Fruit fly (Drosophila melanogaster) whole organism, prepupa: ENCODE results near the gene CG8312.

Experiments used
- Blimp-1 ChIP-seq: fragments of 200-800 bp; sonication (Bioruptor generic); optimal IDR thresholded peaks from 3 replicates; lab custom pipeline; 2017; ENCODE audit warnings: missing biosample characterization, missing genetic modification characterization, mild to moderate bottlenecking, moderate library complexity, missing genetic modification reagents
- CG10631 ChIP-seq: fragments of 200-800 bp; sonication (Bioruptor generic); optimal IDR thresholded peaks from 2 replicates; lab custom pipeline; 2016; ENCODE audit warnings: missing biosample characterization, missing genetic modification characterization
- CG10669 ChIP-seq: fragments of 200-800 bp; sonication (Bioruptor generic); optimal IDR thresholded peaks from 3 replicates; lab custom pipeline; 2018; ENCODE audit warnings: missing biosample characterization, mild to moderate bottlenecking, missing genetic modification characterization, moderate library complexity
- CG11294 ChIP-seq: fragments of 200-800 bp; sonication (Bioruptor generic); IDR thresholded peaks from 2 replicates; pipeline ENCODE4 v1.3.6; 2022; ENCODE audit warnings: missing biosample characterization, missing genetic modification characterization
- CG11762 ChIP-seq: fragments of 200-800 bp; sonication (Bioruptor generic); optimal IDR thresholded peaks from 3 replicates; lab custom pipeline; 2016; ENCODE audit warnings: missing biosample characterization, missing genetic modification characterization; ENCODE audit not compliant: insufficient read depth
- CG11902 ChIP-seq: fragments of 200-800 bp; sonication (Bioruptor generic); optimal IDR thresholded peaks from 3 replicates; lab custom pipeline; 2016; ENCODE audit warnings: missing biosample characterization, missing genetic modification characterization
- CG1621 ChIP-seq: fragments of 200-800 bp; sonication (Bioruptor generic); optimal IDR thresholded peaks from 3 replicates; lab custom pipeline; 2018; ENCODE audit warnings: missing biosample characterization, mild to moderate bottlenecking, missing genetic modification characterization
- CG16779 ChIP-seq: fragments of 200-800 bp; sonication (Bioruptor generic); optimal IDR thresholded peaks from 3 replicates; lab custom pipeline; 2017; ENCODE audit warnings: missing biosample characterization, mild to moderate bottlenecking, missing genetic modification characterization
- CG31627 ChIP-seq: fragments of 200-800 bp; sonication (Bioruptor generic); optimal IDR thresholded peaks from 3 replicates; lab custom pipeline; 2016; ENCODE audit warnings: missing biosample characterization, missing genetic modification characterization
- CG32006 ChIP-seq: fragments of 200-800 bp; sonication (Bioruptor generic); optimal IDR thresholded peaks from 3 replicates; lab custom pipeline; 2017; ENCODE audit warnings: missing biosample characterization, mild to moderate bottlenecking, missing genetic modification characterization
- CG34406 ChIP-seq: fragments of 200-800 bp; sonication (Bioruptor generic); optimal IDR thresholded peaks from 3 replicates; lab custom pipeline; 2016; ENCODE audit warnings: missing biosample characterization, missing genetic modification characterization
- CG3919 ChIP-seq: fragments of 200-800 bp; sonication (Bioruptor generic); optimal IDR thresholded peaks from 3 replicates; lab custom pipeline; 2016; ENCODE audit warnings: missing biosample characterization, missing genetic modification characterization
- CG4318 ChIP-seq: fragments of 200-800 bp; sonication (Bioruptor generic); optimal IDR thresholded peaks from 3 replicates; lab custom pipeline; 2017; ENCODE audit warnings: missing biosample characterization, mild to moderate bottlenecking, missing genetic modification characterization
- CG6163 ChIP-seq: fragments of 200-800 bp; sonication (Bioruptor generic); IDR thresholded peaks from 3 replicates; pipeline ENCODE4 v1.3.6; 2022; ENCODE audit warnings: missing biosample characterization, missing genetic modification characterization
- CG6276 ChIP-seq: fragments of 200-800 bp; sonication (Bioruptor generic); optimal IDR thresholded peaks from 2 replicates; lab custom pipeline; 2017; ENCODE audit warnings: missing biosample characterization, mild to moderate bottlenecking, missing genetic modification characterization
- CG6808 ChIP-seq: fragments of 200-800 bp; sonication (Bioruptor generic); optimal IDR thresholded peaks from 3 replicates; lab custom pipeline; 2017; ENCODE audit warnings: missing biosample characterization, missing genetic modification characterization, mild to moderate bottlenecking, moderate library complexity, missing genetic modification reagents
- CG7368 ChIP-seq: fragments of 200-800 bp; sonication (Bioruptor generic); optimal IDR thresholded peaks from 3 replicates; lab custom pipeline; 2016; ENCODE audit warnings: missing biosample characterization, missing genetic modification characterization
- CG8319 ChIP-seq: fragments of 200-800 bp; sonication (Bioruptor generic); optimal IDR thresholded peaks from 3 replicates; lab custom pipeline; 2016; ENCODE audit warnings: missing biosample characterization, missing genetic modification characterization
- CG8632 ChIP-seq: fragments of 200-800 bp; sonication (Bioruptor generic); optimal IDR thresholded peaks from 3 replicates; lab custom pipeline; 2016; ENCODE audit warnings: missing biosample characterization, missing genetic modification characterization
- Eip75B ChIP-seq: fragments of 200-800 bp; sonication (Bioruptor generic); optimal IDR thresholded peaks from 3 replicates; lab custom pipeline; 2016; ENCODE audit warnings: missing biosample characterization, missing genetic modification characterization
- Eip93F ChIP-seq: fragments of 200-800 bp; sonication (Bioruptor generic); optimal IDR thresholded peaks from 2 replicates; lab custom pipeline; 2016; ENCODE audit warnings: missing biosample characterization, mild to moderate bottlenecking, missing genetic modification characterization
- Ets21C ChIP-seq: fragments of 200-800 bp; sonication (Bioruptor generic); optimal IDR thresholded peaks from 3 replicates; lab custom pipeline; 2016; ENCODE audit warnings: missing biosample characterization, missing genetic modification characterization
- Ets96B ChIP-seq: fragments of 200-800 bp; optimal IDR thresholded peaks from 2 replicates; lab custom pipeline; 2019; ENCODE audit warnings: missing biosample characterization, mild to moderate bottlenecking, missing genetic modification characterization, moderate library complexity
- Hr38 ChIP-seq: sonication (Bioruptor generic); optimal IDR thresholded peaks from 2 replicates; lab custom pipeline; 2016; ENCODE audit warnings: missing biosample characterization, missing genetic modification characterization
- Hr39 ChIP-seq: fragments of 200-800 bp; sonication (Bioruptor generic); optimal IDR thresholded peaks from 2 replicates; lab custom pipeline; 2016; ENCODE audit warnings: missing biosample characterization, missing genetic modification characterization
- Hr4 ChIP-seq: fragments of 200-800 bp; sonication (Bioruptor generic); optimal IDR thresholded peaks from 3 replicates; lab custom pipeline; 2016; ENCODE audit warnings: missing biosample characterization, missing genetic modification characterization
- Met ChIP-seq: fragments of 200-800 bp; sonication (Bioruptor generic); optimal IDR thresholded peaks from 3 replicates; lab custom pipeline; 2016; ENCODE audit warnings: missing biosample characterization, missing genetic modification characterization
- OdsH ChIP-seq: fragments of 200-800 bp; sonication (Bioruptor generic); optimal IDR thresholded peaks from 3 replicates; lab custom pipeline; 2016; ENCODE audit warnings: missing biosample characterization, missing genetic modification characterization
- Smox ChIP-seq: fragments of 200-800 bp; sonication (Bioruptor generic); optimal IDR thresholded peaks from 3 replicates; lab custom pipeline; 2016; ENCODE audit warnings: missing biosample characterization, missing genetic modification characterization
- Sox102F ChIP-seq: fragments of 200-800 bp; sonication (Bioruptor generic); optimal IDR thresholded peaks from 2 replicates; lab custom pipeline; 2016; ENCODE audit warnings: missing biosample characterization, mild to moderate bottlenecking, missing genetic modification characterization
- acj6 ChIP-seq: fragments of 200-800 bp; sonication (Bioruptor generic); optimal IDR thresholded peaks from 3 replicates; lab custom pipeline; 2016; ENCODE audit warnings: missing biosample characterization, missing genetic modification characterization
- dsx ChIP-seq: fragments of 200-800 bp; optimal IDR thresholded peaks from 3 replicates; lab custom pipeline; 2019; ENCODE audit warnings: missing biosample characterization, mild to moderate bottlenecking, missing genetic modification characterization, moderate library complexity; ENCODE audit not compliant: poor library complexity, severe bottlenecking
- esn ChIP-seq: fragments of 200-800 bp; sonication (Bioruptor generic); optimal IDR thresholded peaks from 2 replicates; lab custom pipeline; 2016; ENCODE audit warnings: missing biosample characterization, mild to moderate bottlenecking, missing genetic modification characterization, moderate library complexity
- fd59A ChIP-seq: fragments of 200-800 bp; sonication (Bioruptor generic); optimal IDR thresholded peaks from 2 replicates; lab custom pipeline; 2017; ENCODE audit warnings: missing biosample characterization, mild to moderate bottlenecking, missing genetic modification characterization, missing genetic modification reagents
- fkh ChIP-seq: fragments of 200-800 bp; sonication (Bioruptor generic); optimal IDR thresholded peaks from 3 replicates; lab custom pipeline; 2017; ENCODE audit warnings: missing biosample characterization, mild to moderate bottlenecking, missing genetic modification characterization, moderate library complexity
- pdm3 ChIP-seq: fragments of 200-800 bp; sonication (Bioruptor generic); optimal IDR thresholded peaks from 3 replicates; lab custom pipeline; 2016; ENCODE audit warnings: missing biosample characterization, missing genetic modification characterization
- salr ChIP-seq, 2 experiments: fragments of 200-800 bp; sonication (Bioruptor generic); optimal IDR thresholded peaks; 3 replicates each; lab custom pipeline; 2016 to 2018; ENCODE audit warnings: missing biosample characterization in 2 of 2, missing genetic modification characterization in 2 of 2, mild to moderate bottlenecking in 1 of 2
- spab ChIP-seq: fragments of 200-800 bp; sonication (Bioruptor generic); optimal IDR thresholded peaks from 2 replicates; lab custom pipeline; 2017; ENCODE audit warnings: missing biosample characterization, mild to moderate bottlenecking, missing genetic modification characterization, missing genetic modification reagents
- svp ChIP-seq: fragments of 200-800 bp; sonication (Bioruptor generic); peaks from one replicate; lab custom pipeline; 2016; ENCODE audit warnings: missing biosample characterization, missing genetic modification characterization
- topi ChIP-seq: fragments of 200-800 bp; sonication (Bioruptor generic); optimal IDR thresholded peaks from 3 replicates; lab custom pipeline; 2016; ENCODE audit warnings: missing biosample characterization, missing genetic modification characterization
- vri ChIP-seq: fragments of 200-800 bp; sonication (Bioruptor generic); optimal IDR thresholded peaks from 3 replicates; lab custom pipeline; 2016; ENCODE audit warnings: missing biosample characterization, mild to moderate bottlenecking, missing genetic modification characterization

Gene CG8312

dm6 chr3R:9586663-9587248 is 4.4 kb upstream of the CG8312 start, which contains the start of gene P58IPK (continued):
- TF ChIP-seq CG11902 (no peak), Hr4 (GFP tag; lab: Kevin White, UChicago) (peak; percentile 48), CG6808 (no peak), CG31627 (peak; percentile 66), Hr39 (GFP tag; lab: Kevin White, UChicago) (peak; percentile 69), Ets96B (tag; lab: Kevin White, UChicago) (peak; percentile 17), topi (GFP tag; lab: Kevin White, UChicago) (peak; percentile 42), CG10669 (GFP tag; lab: Kevin White, UChicago) (no peak), OdsH (peak; percentile 19), CG10631 (GFP tag; lab: Kevin White, UChicago) (peak; percentile 62), CG3919 (peak; percentile 36), acj6 (peak; percentile 37), fd59A (no peak), Sox102F (GFP tag; lab: Kevin White, UChicago) (no peak), Eip93F (GFP tag; lab: Kevin White, UChicago) (peak; percentile 4), CG8319 (GFP tag; lab: Kevin White, UChicago) (no peak), CG1621 (tag; lab: Kevin White, UChicago) (no peak), CG8632 (GFP tag; lab: Kevin White, UChicago) (no peak), salr (GFP tag; optimal IDR thresholded peaks at IDR 0.05; lab: Kevin White, UChicago) (no peak), dsx (GFP tag; lab: Kevin White, UChicago) (peak; percentile 1)
- TF ChIP-seq, all 60 proteins: peak for 26

DNA sequence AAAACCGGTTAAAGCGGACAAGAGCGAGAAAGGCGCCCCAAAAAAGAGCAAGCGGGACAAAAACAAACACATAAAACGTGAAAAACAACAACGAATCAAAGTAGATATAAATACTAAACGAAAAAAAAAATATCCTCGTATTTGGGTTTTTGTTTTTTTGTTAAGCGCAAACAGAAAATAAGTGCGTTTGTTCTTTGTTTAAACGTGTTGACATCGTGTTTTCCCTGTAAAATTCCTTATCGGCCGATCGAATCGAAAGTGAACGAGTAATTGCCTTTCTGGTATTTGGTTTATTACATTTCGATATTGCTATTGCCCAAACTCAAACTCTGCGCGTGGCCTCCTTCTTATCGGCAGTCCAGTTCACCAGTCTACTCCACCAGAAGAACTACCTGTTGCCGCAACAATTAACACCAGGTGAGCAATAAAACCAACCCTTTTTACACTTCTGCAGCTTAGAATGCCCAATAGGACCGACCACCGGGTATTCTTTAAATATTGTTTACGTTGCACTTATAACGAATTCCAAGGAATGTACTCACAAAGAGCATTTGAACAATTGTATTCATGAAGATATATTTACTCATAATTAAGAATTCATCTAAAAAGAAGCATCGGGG is 770 bp downstream of the CG8312 start:
- TF ChIP-seq Blimp-1 (GFP tag; lab: Kevin White, UChicago) (peak; percentile 11), svp (GFP tag; lab: Kevin White, UChicago) (no peak), fkh (GFP tag; lab: Kevin White, UChicago) (peak; percentile 17), CG10669 (GFP tag; lab: Kevin White, UChicago) (no peak)

- TF ChIP-seq pdm3 (GFP tag; lab: Kevin White, UChicago): peak; percentile 66
- TF ChIP-seq CG16779 (tag; lab: Kevin White, UChicago): peak; percentile 48
- no peak for TF ChIP-seq CG11902
- no peak for TF ChIP-seq Blimp-1 (GFP tag; lab: Kevin White, UChicago)
- TF ChIP-seq Ets21C (GFP tag; lab: Kevin White, UChicago): no peak
- peak; percentile 39 for TF ChIP-seq fkh (GFP tag; lab: Kevin White, UChicago)
- TF ChIP-seq CG1621 (tag; lab: Kevin White, UChicago): peak; percentile 40
- TF ChIP-seq OdsH: peak; percentile 72
- TF ChIP-seq CG8319 (GFP tag; lab: Kevin White, UChicago): peak; percentile 11
- peak; percentile 80 for TF ChIP-seq CG10631 (GFP tag; lab: Kevin White, UChicago)
- peak; percentile 42 for TF ChIP-seq CG11762 (GFP tag; lab: Kevin White, UChicago)
- TF ChIP-seq esn (GFP tag; lab: Kevin White, UChicago): peak; percentile 9
- TF ChIP-seq spab: peak; percentile 66
- peak; percentile 51 for TF ChIP-seq CG8632 (GFP tag; lab: Kevin White, UChicago)
- peak; percentile 82 for TF ChIP-seq dsx (GFP tag; lab: Kevin White, UChicago)
- peak; percentile 57 for TF ChIP-seq CG7368 (GFP tag; lab: Kevin White, UChicago)
- TF ChIP-seq salr (GFP tag; optimal IDR thresholded peaks at IDR 0.05; lab: Kevin White, UChicago): peak; percentile 38 to 78
- peak; percentile 92 for TF ChIP-seq CG6163
- peak; percentile 37 for TF ChIP-seq CG34406 (GFP tag; lab: Kevin White, UChicago)
- peak; percentile 79 for TF ChIP-seq CG32006
- no peak for TF ChIP-seq Hr38 (GFP tag; lab: Kevin White, UChicago)
- TF ChIP-seq CG3919: peak; percentile 78
- peak; percentile 63 for TF ChIP-seq CG6808
- TF ChIP-seq CG4318 (GFP tag; lab: Kevin White, UChicago): no peak
- TF ChIP-seq Met (GFP tag; lab: Kevin White, UChicago): no peak
- TF ChIP-seq CG11294 (GFP tag; lab: Robert Waterston, UW): peak; percentile 38; the same call in 1 of the 2 replicates
- no peak for TF ChIP-seq vri
- peak; percentile 79 for TF ChIP-seq CG10669 (GFP tag; lab: Kevin White, UChicago)
- peak; percentile 45 for TF ChIP-seq CG6276 (GFP tag; lab: Kevin White, UChicago)
- peak; percentile 65 for TF ChIP-seq fd59A
- TF ChIP-seq Ets96B (tag; lab: Kevin White, UChicago): peak; percentile 88
- TF ChIP-seq Eip75B: peak; percentile 68
- no peak for TF ChIP-seq Smox (GFP tag; lab: Kevin White, UChicago)
These were observed 2.5 kb downstream of the CG8312 start for dm6 chr3R:9593408-9594250.
